Worm (Caenorhabditis elegans) whole organism, L4 larva: ENCODE measurements around the gene C16C8.19.
A peak's percentile ranks its signal among the peaks of the same experiment; 100 is the strongest.

ENCODE experiments used
- F37D6.2 ChIP-seq: sonication (generic microtip); optimal IDR thresholded peaks from 2 replicates; lab custom pipeline; 2016; ENCODE audit warnings: mild to moderate bottlenecking, missing genetic modification characterization, missing compliant biosample characterization
- T26A8.4 ChIP-seq: fragments of 200-800 bp; sonication (Bioruptor generic); IDR thresholded peaks from 2 replicates; pipeline ENCODE4 v1.3.6; 2022; ENCODE audit warnings: missing genetic modification characterization, missing compliant biosample characterization
- Y5F2A.4 ChIP-seq: fragments of 200-800 bp; sonication (Bioruptor generic); optimal IDR thresholded peaks from 2 replicates; lab custom pipeline; 2018; ENCODE audit warnings: mild to moderate bottlenecking, missing genetic modification characterization, missing compliant biosample characterization
- Y75B8A.6 ChIP-seq: fragments of 200-800 bp; sonication (Bioruptor generic); IDR thresholded peaks from 2 replicates; pipeline ENCODE4 v1.3.6; 2022; ENCODE audit warnings: missing genetic modification reagents, missing genetic modification characterization, missing compliant biosample characterization
- ZK337.2 ChIP-seq: fragments of 200-800 bp; sonication (Bioruptor generic); IDR thresholded peaks from 2 replicates; pipeline ENCODE4 v1.3.6; 2022; ENCODE audit warnings: missing genetic modification reagents, missing genetic modification characterization, missing compliant biosample characterization
- aha-1 ChIP-seq: fragments of 150-350 bp; peaks from one replicate; lab custom pipeline; 2014; ENCODE audit warnings: missing biosample characterization, missing genetic modification characterization
- aly-2 ChIP-seq: sonication (generic microtip); optimal IDR thresholded peaks from 2 replicates; lab custom pipeline; 2018; ENCODE audit warnings: missing biosample characterization, missing genetic modification characterization
- ama-1 ChIP-seq: fragments of 150-350 bp; optimal IDR thresholded peaks from 2 replicates; lab custom pipeline; 2014; ENCODE audit warnings: inconsistent platforms, mixed read lengths
- arid-1 ChIP-seq: fragments of 200-800 bp; sonication (Bioruptor generic); conservative IDR thresholded peaks from 2 replicates; pipeline ENCODE4 v1.3.6; 2022; ENCODE audit warnings: missing genetic modification reagents, missing genetic modification characterization, missing compliant biosample characterization
- attf-4 ChIP-seq: sonication (generic microtip); optimal IDR thresholded peaks from 3 replicates; lab custom pipeline; 2017; ENCODE audit warnings: missing biosample characterization, missing genetic modification characterization
- ceh-28 ChIP-seq: fragments of 150-350 bp; optimal IDR thresholded peaks from 2 replicates; lab custom pipeline; 2014; ENCODE audit warnings: missing biosample characterization, missing genetic modification reagents, missing genetic modification characterization
- ceh-32 ChIP-seq: sonication (generic microtip); optimal IDR thresholded peaks from 2 replicates; lab custom pipeline; 2016; ENCODE audit warnings: mild to moderate bottlenecking, missing genetic modification characterization, missing compliant biosample characterization; ENCODE audit not compliant: poor library complexity
- dmd-6 ChIP-seq: fragments of 200-800 bp; sonication (Bioruptor generic); IDR thresholded peaks from 2 replicates; pipeline ENCODE4 v1.3.6; 2022; ENCODE audit warnings: missing genetic modification reagents, missing genetic modification characterization, missing compliant biosample characterization
- duxl-1 ChIP-seq: sonication (generic microtip); optimal IDR thresholded peaks from 2 replicates; lab custom pipeline; 2016; ENCODE audit warnings: mild to moderate bottlenecking, missing genetic modification characterization, moderate library complexity, missing compliant biosample characterization; ENCODE audit not compliant: poor library complexity
- dve-1 ChIP-seq: sonication (generic microtip); optimal IDR thresholded peaks from 2 replicates; lab custom pipeline; 2017; ENCODE audit warnings: antibody characterized with exemption, mild to moderate bottlenecking, missing genetic modification characterization, missing compliant biosample characterization; ENCODE audit not compliant: insufficient read depth
- egl-27 ChIP-seq: sonication (generic microtip); optimal IDR thresholded peaks from 3 replicates; lab custom pipeline; 2017; ENCODE audit warnings: missing biosample characterization, missing genetic modification reagents, missing genetic modification characterization
- gei-8 ChIP-seq: fragments of 200-800 bp; sonication (Bioruptor generic); optimal IDR thresholded peaks from 2 replicates; lab custom pipeline; 2018; ENCODE audit warnings: mild to moderate bottlenecking, missing genetic modification characterization, missing compliant biosample characterization
- hif-1 ChIP-seq, 2 experiments: sonication (generic microtip); optimal IDR thresholded peaks; 2 replicates each; lab custom pipeline; 2016 to 2017; ENCODE audit warnings: missing compliant biosample characterization in 2 of 2, missing genetic modification characterization in 2 of 2, missing genetic modification reagents in 2 of 2, missing genotype in 2 of 2, mild to moderate bottlenecking in 1 of 2
- hlh-11 ChIP-seq: fragments of 200-800 bp; sonication (Bioruptor generic); optimal IDR thresholded peaks from 2 replicates; lab custom pipeline; 2018; ENCODE audit warnings: mild to moderate bottlenecking, missing genetic modification characterization, missing compliant biosample characterization
- hmg-1.1 ChIP-seq: fragments of 200-800 bp; sonication (Bioruptor generic); IDR thresholded peaks from 2 replicates; pipeline ENCODE4 v1.3.6; 2022; ENCODE audit warnings: missing genetic modification reagents, missing genetic modification characterization, missing compliant biosample characterization
- jun-1 ChIP-seq: fragments of 150-350 bp; optimal IDR thresholded peaks from 2 replicates; lab custom pipeline; 2014; ENCODE audit warnings: missing biosample characterization, missing genetic modification reagents, missing genetic modification characterization
- lin-29 ChIP-seq: fragments of 200-800 bp; sonication (Bioruptor generic); IDR thresholded peaks from 2 replicates; pipeline ENCODE4 v1.3.6; 2022; ENCODE audit warnings: missing genetic modification reagents, missing genetic modification characterization, missing compliant biosample characterization
- mdt-29 ChIP-seq: fragments of 200-800 bp; sonication (Bioruptor generic); IDR thresholded peaks from 2 replicates; pipeline ENCODE4 v1.3.6; 2022; ENCODE audit warnings: missing genetic modification reagents, missing genetic modification characterization, missing compliant biosample characterization
- mep-1 ChIP-seq: fragments of 150-350 bp; sonication (generic microtip); optimal IDR thresholded peaks from 3 replicates; lab custom pipeline; 2014; ENCODE audit warnings: missing biosample characterization, missing genetic modification characterization
- mxl-3 ChIP-seq: fragments of 200-800 bp; sonication (Bioruptor generic); optimal IDR thresholded peaks from 2 replicates; lab custom pipeline; 2018; ENCODE audit warnings: mild to moderate bottlenecking, missing genetic modification characterization, missing compliant biosample characterization
- nhr-10 ChIP-seq: fragments of 150-350 bp; optimal IDR thresholded peaks from 2 replicates; lab custom pipeline; 2014; ENCODE audit warnings: missing biosample characterization, missing genetic modification characterization
- nhr-111 ChIP-seq: fragments of 200-800 bp; sonication (Bioruptor generic); optimal IDR thresholded peaks from 2 replicates; lab custom pipeline; 2018; ENCODE audit warnings: mild to moderate bottlenecking, missing genetic modification characterization, missing compliant biosample characterization
- nhr-237 ChIP-seq: sonication (generic microtip); optimal IDR thresholded peaks from 2 replicates; lab custom pipeline; 2017; ENCODE audit warnings: missing biosample characterization, missing genetic modification characterization
- nhr-28 ChIP-seq: fragments of 150-350 bp; optimal IDR thresholded peaks from 2 replicates; lab custom pipeline; 2014; ENCODE audit warnings: missing biosample characterization, missing genetic modification characterization
- pha-4 ChIP-seq, 2 experiments: fragments of 150-350 bp in 1 of 2; fragments of 200-800 bp in 1 of 2; sonication (Bioruptor generic) in 1 of 2; IDR thresholded peaks in 1 of 2; optimal IDR thresholded peaks in 1 of 2; 2 replicates each; pipeline versions ENCODE4 v1.3.6 to Lab custom; 2014 to 2022; ENCODE audit warnings: missing genetic modification characterization in 2 of 2, missing genetic modification reagents in 2 of 2, missing biosample characterization in 1 of 2, missing compliant biosample characterization in 1 of 2
- php-3 ChIP-seq: fragments of 200-800 bp; sonication (Bioruptor generic); IDR thresholded peaks from 2 replicates; pipeline ENCODE4 v1.3.6; 2022; ENCODE audit warnings: missing genetic modification reagents, missing genetic modification characterization, missing compliant biosample characterization
- pqm-1 ChIP-seq: sonication (generic microtip); optimal IDR thresholded peaks from 2 replicates; lab custom pipeline; 2017; ENCODE audit warnings: missing biosample characterization, missing genetic modification characterization
- unc-39 ChIP-seq: sonication (generic microtip); optimal IDR thresholded peaks from 2 replicates; lab custom pipeline; 2017; ENCODE audit warnings: missing biosample characterization, missing genetic modification characterization
- unc-62 ChIP-seq, 3 experiments: fragments of 150-350 bp in 1 of 3; sonication (generic microtip); optimal IDR thresholded peaks in 2 of 3; peaks in 1 of 3; 1 replicate in 1 of 3; 2 replicates in 2 of 3; lab custom pipeline; 2014 to 2017; ENCODE audit warnings: missing biosample characterization in 3 of 3, missing genetic modification characterization in 3 of 3, missing genetic modification reagents in 3 of 3, missing genotype in 1 of 3
- vab-7 ChIP-seq: fragments of 200-800 bp; sonication (Bioruptor generic); IDR thresholded peaks from 2 replicates; pipeline ENCODE4 v1.3.6; 2022; ENCODE audit warnings: missing genetic modification reagents, missing genetic modification characterization, missing compliant biosample characterization
- zag-1 ChIP-seq: fragments of 150-350 bp; optimal IDR thresholded peaks from 2 replicates; lab custom pipeline; 2014; ENCODE audit warnings: missing biosample characterization, missing genetic modification characterization
- zfp-2 ChIP-seq: sonication (generic microtip); optimal IDR thresholded peaks from 2 replicates; lab custom pipeline; 2016; ENCODE audit warnings: mild to moderate bottlenecking, missing genetic modification characterization, missing compliant biosample characterization
- zfp-3 ChIP-seq: fragments of 200-800 bp; sonication (Bioruptor generic); conservative IDR thresholded peaks from 2 replicates; pipeline ENCODE4 v1.3.6; 2022; ENCODE audit warnings: missing genetic modification reagents, missing genetic modification characterization, missing compliant biosample characterization
- zip-11 ChIP-seq: fragments of 200-800 bp; sonication (Bioruptor generic); IDR thresholded peaks from 2 replicates; pipeline ENCODE4 v1.3.6; 2022; ENCODE audit warnings: missing genetic modification characterization, missing compliant biosample characterization
- zip-2 ChIP-seq: fragments of 150-350 bp; optimal IDR thresholded peaks from 2 replicates; lab custom pipeline; 2014; ENCODE audit warnings: missing biosample characterization, missing genetic modification characterization
- ztf-11 ChIP-seq: fragments of 150-350 bp; optimal IDR thresholded peaks from 2 replicates; lab custom pipeline; 2014; ENCODE audit warnings: missing biosample characterization, missing genetic modification characterization

C16C8.19 gene

DNA sequence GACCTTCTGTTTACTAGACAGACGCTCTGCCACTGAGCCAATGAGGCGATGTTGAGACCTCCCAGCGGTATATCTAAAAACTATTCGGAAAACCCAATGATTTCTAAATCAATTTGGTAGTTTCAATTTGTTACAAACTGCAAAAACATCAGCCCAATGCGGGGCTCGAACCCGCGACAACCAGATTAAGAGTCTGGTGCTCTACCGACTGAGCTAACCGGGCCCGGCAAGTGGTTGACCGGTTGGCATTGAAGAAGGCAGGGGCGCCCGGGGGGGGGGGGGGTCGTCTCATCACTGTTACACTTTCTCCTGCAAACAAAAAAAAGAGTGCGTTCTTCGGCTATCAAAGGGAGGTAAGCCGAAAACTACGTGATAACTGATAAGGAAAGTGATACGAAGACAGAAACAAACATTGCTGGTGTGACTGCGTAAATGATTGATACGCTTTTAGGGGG lies 19.0 kb upstream of the C16C8.19 start (continued):
- peak; percentile 73; the same call in 1 of the 2 replicates for TF ChIP-seq zfp-3 (GFP tag; lab: Robert Waterston, UW)
- TF ChIP-seq zip-11 (GFP tag; lab: Robert Waterston, UW), result no peak
- peak; percentile 38 for TF ChIP-seq mxl-3 (GFP tag; lab: Kevin White, UChicago)
- TF ChIP-seq ceh-32 (tag; lab: Kevin White, UChicago), result no peak
- no peak for TF ChIP-seq arid-1
- TF ChIP-seq unc-62 (GFP tag; optimal IDR thresholded peaks at IDR 0.05 in 1 of 2; lab: Kevin White, UChicago), result no peak
- TF ChIP-seq unc-62 (tag; optimal IDR thresholded peaks at IDR 0.05; lab: Kevin White, UChicago), result no peak
- TF ChIP-seq aly-2, result no peak
- peak in 1 of 2 experiments; percentile 52 for TF ChIP-seq hif-1 (tag; optimal IDR thresholded peaks at IDR 0.05; lab: Kevin White, UChicago)
- peak; percentile 59 for TF ChIP-seq Y5F2A.4 (GFP tag; lab: Kevin White, UChicago)
- no peak for TF ChIP-seq nhr-10 (tag; lab: Kevin White, UChicago)
- peak; percentile 73 for TF ChIP-seq duxl-1 (tag; lab: Kevin White, UChicago)
- no peak for TF ChIP-seq attf-4 (tag; lab: Kevin White, UChicago)
- TF ChIP-seq mep-1, result peak; percentile 56
- TF ChIP-seq, all 104 proteins: peak for 55

DNA sequence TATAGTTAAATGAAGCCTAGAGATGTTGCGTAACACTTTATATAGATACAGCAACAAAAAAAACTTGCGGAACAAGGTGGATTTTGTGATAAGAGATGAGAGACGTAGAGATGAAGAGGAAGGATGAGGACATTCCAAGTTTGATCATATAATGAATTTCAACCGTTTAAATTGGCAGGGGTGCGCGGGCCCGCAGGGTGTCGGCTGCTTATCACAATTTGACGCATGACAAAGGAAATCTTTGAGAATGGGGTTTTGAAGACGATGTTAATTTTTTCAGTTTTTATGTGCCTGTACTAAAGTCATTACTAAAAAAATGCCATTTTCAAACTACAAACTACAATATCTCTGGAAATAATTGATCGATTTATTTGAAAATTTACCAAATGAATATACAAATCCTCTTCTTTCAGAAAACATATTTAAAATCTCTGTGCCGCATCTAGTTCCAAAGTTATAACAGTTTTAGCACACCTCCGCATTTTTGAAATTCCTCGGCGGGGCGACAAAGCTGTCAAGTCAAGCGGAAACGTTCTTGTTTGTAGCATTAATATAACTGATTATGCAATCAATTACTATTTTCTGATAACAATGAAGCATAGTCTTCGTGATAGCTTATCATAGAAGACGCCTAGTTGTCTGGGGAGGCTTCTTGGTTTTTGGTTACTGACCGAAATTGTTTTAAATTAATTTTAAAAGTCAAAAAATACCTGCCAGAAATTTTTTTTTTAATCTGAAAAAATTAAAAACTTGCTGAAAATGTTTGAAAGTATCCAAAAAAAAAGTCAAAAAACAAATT lies 18.2 kb upstream of the C16C8.19 start:
- TF ChIP-seq zfp-3 (GFP tag; lab: Robert Waterston, UW) (no peak), pqm-1 (tag; lab: Kevin White, UChicago) (peak; percentile 55), lin-29 (GFP tag; lab: Robert Waterston, UW) (no peak), jun-1 (tag; lab: Kevin White, UChicago) (no peak), php-3 (GFP tag; lab: Robert Waterston, UW) (0 out of 2 replicates have a peak, but pooled peaks have one; percentile 22), mdt-29 (GFP tag; lab: Robert Waterston, UW) (no peak), nhr-28 (peak; percentile 60), zip-11 (GFP tag; lab: Robert Waterston, UW) (no peak), unc-39 (tag; lab: Kevin White, UChicago) (no peak), unc-62 (GFP tag; optimal IDR thresholded peaks at IDR 0.05 in 1 of 2; lab: Kevin White, UChicago) (no peak), unc-62 (tag; optimal IDR thresholded peaks at IDR 0.05; lab: Kevin White, UChicago) (no peak), dmd-6 (peak; percentile 63), egl-27 (tag; lab: Kevin White, UChicago) (no peak), ceh-32 (tag; lab: Kevin White, UChicago) (no peak), nhr-111 (no peak), nhr-237 (tag; lab: Kevin White, UChicago) (no peak), ZK337.2 (no peak), hmg-1.1 (no peak), T26A8.4 (GFP tag; lab: Robert Waterston, UW) (no peak), vab-7 (no peak), ztf-11 (tag; lab: Kevin White, UChicago) (no peak), dve-1 (no peak), zag-1 (tag; lab: Kevin White, UChicago) (no peak), gei-8 (GFP tag; lab: Kevin White, UChicago) (no peak), zfp-2 (tag; lab: Kevin White, UChicago) (no peak), Y5F2A.4 (GFP tag; lab: Kevin White, UChicago) (no peak), ceh-28 (tag; lab: Kevin White, UChicago) (no peak), aha-1 (tag; lab: Kevin White, UChicago) (no peak), aly-2 (no peak), F37D6.2 (tag; lab: Kevin White, UChicago) (no peak), pha-4 (GFP tag; IDR thresholded peaks at IDR 0.05; lab: Robert Waterston, UW) (no peak), pha-4 (tag; optimal IDR thresholded peaks at IDR 0.05; lab: Kevin White, UChicago) (no peak), ama-1 (no peak), hlh-11 (no peak), zip-2 (tag; lab: Kevin White, UChicago) (no peak), Y75B8A.6 (GFP tag; lab: Robert Waterston, UW) (no peak)
- TF ChIP-seq, all 104 proteins: peak for 4
